Fruit fly (Drosophila melanogaster) whole organism, prepupa: Measurements from ENCODE around the gene CG13896.

Experiments used
- CG11902 ChIP-seq: fragments of 200-800 bp; sonication (Bioruptor generic); optimal IDR thresholded peaks from 3 replicates; lab custom pipeline; 2016; ENCODE audit warnings: missing biosample characterization, missing genetic modification characterization
- Eip78C ChIP-seq: fragments of 200-800 bp; sonication (Bioruptor generic); peaks from one replicate; lab custom pipeline; 2016; ENCODE audit warnings: missing biosample characterization, missing genetic modification characterization
- Sox102F ChIP-seq: fragments of 200-800 bp; sonication (Bioruptor generic); optimal IDR thresholded peaks from 2 replicates; lab custom pipeline; 2016; ENCODE audit warnings: missing biosample characterization, mild to moderate bottlenecking, missing genetic modification characterization
- Sox15 ChIP-seq: fragments of 200-800 bp; sonication (Bioruptor generic); optimal IDR thresholded peaks from 3 replicates; lab custom pipeline; 2016; ENCODE audit warnings: missing biosample characterization, missing genetic modification characterization
- dac ChIP-seq: fragments of 200-800 bp; sonication (Bioruptor generic); optimal IDR thresholded peaks from 2 replicates; lab custom pipeline; 2017; ENCODE audit warnings: missing biosample characterization, mild to moderate bottlenecking, missing genetic modification characterization
- ss ChIP-seq, 2 experiments: fragments of 200-800 bp; sonication (Bioruptor generic); optimal IDR thresholded peaks; 2 replicates in 1 of 2; 3 replicates in 1 of 2; lab custom pipeline; 2017 to 2018; ENCODE audit warnings: mild to moderate bottlenecking in 2 of 2, missing biosample characterization in 2 of 2, missing genetic modification characterization in 2 of 2, moderate library complexity in 1 of 2

dm6 chr3L:697724-698123 is 13.9 kb downstream of the CG13896 start:
- TF ChIP-seq Sox15 (GFP tag; lab: Kevin White, UChicago) (no peak), CG11902 (GFP tag; lab: Kevin White, UChicago) (no peak), ss (GFP tag; optimal IDR thresholded peaks at IDR 0.05; lab: Kevin White, UChicago) (no peak), Eip78C (no peak), Sox102F (GFP tag; lab: Kevin White, UChicago) (no peak), dac (no peak)
